Worm (Caenorhabditis elegans) whole organism, early embryonic: ENCODE results near the gene Y48A6B.9.

Source experiments
- ama-1 ChIP-seq: fragments of 150-350 bp; optimal IDR thresholded peaks from 2 replicates; lab custom pipeline; 2014
- flt-1 ChIP-seq: fragments of 200-800 bp; sonication (Bioruptor generic); IDR thresholded peaks from 2 replicates; pipeline ENCODE4 v1.3.6; 2022; ENCODE audit warnings: missing genetic modification characterization, missing compliant biosample characterization
- hmg-4 ChIP-seq: fragments of 200-800 bp; sonication (Bioruptor generic); optimal IDR thresholded peaks from 2 replicates; lab custom pipeline; 2018; ENCODE audit warnings: mild to moderate bottlenecking, missing genetic modification characterization, missing compliant biosample characterization
- hnd-1 ChIP-seq: sonication (generic microtip); optimal IDR thresholded peaks from 2 replicates; lab custom pipeline; 2016; ENCODE audit warnings: missing genetic modification characterization, missing compliant biosample characterization
- pes-1 ChIP-seq: fragments of 200-800 bp; sonication (Bioruptor generic); IDR thresholded peaks from 2 replicates; pipeline ENCODE4 v1.3.6; 2022; ENCODE audit warnings: missing genetic modification reagents, missing genetic modification characterization, missing compliant biosample characterization
- tbx-11 ChIP-seq: fragments of 200-800 bp; sonication (Bioruptor generic); IDR thresholded peaks from 2 replicates; pipeline ENCODE4 v1.3.6; 2022; ENCODE audit warnings: missing genetic modification characterization, missing compliant biosample characterization
- tbx-37 ChIP-seq: fragments of 200-800 bp; sonication (Bioruptor generic); conservative IDR thresholded peaks from 2 replicates; pipeline ENCODE4 v1.3.6; 2022; ENCODE audit warnings: missing genetic modification reagents, missing genetic modification characterization, missing compliant biosample characterization

- TF ChIP-seq hmg-4 (GFP tag; lab: Kevin White, UChicago) (no peak), tbx-11 (GFP tag; lab: Robert Waterston, UW) (no peak), ama-1 (lab: Kevin White, UChicago) (no peak), hnd-1 (no peak), flt-1 (GFP tag; lab: Robert Waterston, UW) (0 out of 2 replicates have a peak, but pooled peaks have one; percentile 7), pes-1 (GFP tag; lab: Robert Waterston, UW) (no peak), tbx-37 (GFP tag; lab: Robert Waterston, UW) (no peak)
Measured at ce11 chrIII:11036132-11036531, 3.2 kb downstream of the Y48A6B.9 start.
